Fruit fly (Drosophila melanogaster) whole organism, embryonic: ENCODE results near the gene CG34253.

Source experiments
- CG10321 ChIP-seq: fragments of 200-800 bp; sonication (Bioruptor generic); IDR thresholded peaks from 2 replicates; pipeline ENCODE4 v1.3.6; 2022; ENCODE audit warnings: missing biosample characterization, missing genetic modification characterization
- CG12236 ChIP-seq: fragments of 200-800 bp; sonication (Bioruptor generic); optimal IDR thresholded peaks from 2 replicates; lab custom pipeline; 2016; ENCODE audit warnings: missing biosample characterization, missing genetic modification characterization
- CG13296 ChIP-seq: fragments of 200-800 bp; sonication (Bioruptor generic); optimal IDR thresholded peaks from 3 replicates; lab custom pipeline; 2018; ENCODE audit warnings: missing biosample characterization, mild to moderate bottlenecking, missing genetic modification characterization
- CG14667 ChIP-seq: fragments of 200-800 bp; sonication (Bioruptor generic); IDR thresholded peaks from 2 replicates; pipeline ENCODE4 v1.3.6; 2022; ENCODE audit warnings: missing biosample characterization, missing genetic modification characterization
- CG15011 ChIP-seq: fragments of 200-800 bp; sonication (Bioruptor generic); optimal IDR thresholded peaks from 3 replicates; lab custom pipeline; 2018; ENCODE audit warnings: missing biosample characterization, mild to moderate bottlenecking, missing genetic modification characterization
- CG1602 ChIP-seq: fragments of 200-800 bp; sonication (Bioruptor generic); optimal IDR thresholded peaks from 3 replicates; lab custom pipeline; 2016; ENCODE audit warnings: missing biosample characterization, missing genetic modification characterization
- CG17186 ChIP-seq: fragments of 200-800 bp; sonication (Bioruptor generic); optimal IDR thresholded peaks from 3 replicates; lab custom pipeline; 2017; ENCODE audit warnings: missing biosample characterization, missing genetic modification reagents, missing genetic modification characterization
- CG2889 ChIP-seq: fragments of 200-800 bp; sonication (Bioruptor generic); IDR thresholded peaks from 3 replicates; pipeline ENCODE4 v1.3.6; 2022; ENCODE audit warnings: missing biosample characterization, missing genetic modification characterization
- CG4360 ChIP-seq: fragments of 200-800 bp; sonication (Bioruptor generic); IDR thresholded peaks from 2 replicates; pipeline ENCODE4 v1.3.6; 2022; ENCODE audit warnings: missing biosample characterization, missing genetic modification characterization
- CG4854 ChIP-seq: fragments of 200-800 bp; sonication (Bioruptor generic); optimal IDR thresholded peaks from 2 replicates; lab custom pipeline; 2016; ENCODE audit warnings: missing biosample characterization, missing genetic modification characterization, inconsistent platforms
- CG5180 ChIP-seq: fragments of 200-800 bp; sonication (Bioruptor generic); optimal IDR thresholded peaks from 3 replicates; lab custom pipeline; 2017; ENCODE audit warnings: missing biosample characterization, missing genetic modification characterization, mild to moderate bottlenecking, moderate library complexity, missing genetic modification reagents
- CG6791 ChIP-seq: fragments of 200-800 bp; sonication (Bioruptor generic); IDR thresholded peaks from 3 replicates; pipeline ENCODE4 v1.3.6; 2022; ENCODE audit warnings: missing biosample characterization, missing genetic modification characterization; ENCODE audit not compliant: partially characterized antibody
- CG6854 ChIP-seq: fragments of 200-800 bp; sonication (Bioruptor generic); optimal IDR thresholded peaks from 3 replicates; lab custom pipeline; 2017; ENCODE audit warnings: missing biosample characterization, mild to moderate bottlenecking, missing genetic modification characterization
- CG8281 ChIP-seq: fragments of 200-800 bp; sonication (Bioruptor generic); optimal IDR thresholded peaks from 2 replicates; lab custom pipeline; 2018; ENCODE audit warnings: missing biosample characterization, mild to moderate bottlenecking, missing genetic modification characterization, moderate library complexity
- Fer1 ChIP-seq: fragments of 200-800 bp; sonication (Bioruptor generic); optimal IDR thresholded peaks from 2 replicates; lab custom pipeline; 2017; ENCODE audit warnings: missing biosample characterization, mild to moderate bottlenecking, missing genetic modification characterization
- Hmx ChIP-seq: fragments of 200-800 bp; sonication (Bioruptor generic); optimal IDR thresholded peaks from 2 replicates; lab custom pipeline; 2016; ENCODE audit warnings: missing biosample characterization, missing genetic modification characterization
- Lhr ChIP-seq: fragments of 200-800 bp; sonication (Bioruptor generic); optimal IDR thresholded peaks from 3 replicates; lab custom pipeline; 2017; ENCODE audit warnings: mild to moderate bottlenecking, missing biosample characterization, missing genetic modification reagents, missing genetic modification characterization
- Mes4 ChIP-seq: fragments of 200-800 bp; sonication (Bioruptor generic); optimal IDR thresholded peaks from 2 replicates; lab custom pipeline; 2016; ENCODE audit warnings: missing biosample characterization, missing genetic modification characterization
- NC2α ChIP-seq: fragments of 200-800 bp; sonication (Bioruptor generic); optimal IDR thresholded peaks from 2 replicates; lab custom pipeline; 2016; ENCODE audit warnings: missing biosample characterization, missing genetic modification characterization
- Six4 ChIP-seq: fragments of 200-800 bp; sonication (Bioruptor generic); optimal IDR thresholded peaks from 2 replicates; lab custom pipeline; 2016; ENCODE audit warnings: missing biosample characterization, missing genetic modification characterization
- Sry-β ChIP-seq: fragments of 200-800 bp; sonication (Bioruptor generic); optimal IDR thresholded peaks from 2 replicates; lab custom pipeline; 2018; ENCODE audit warnings: missing biosample characterization, mild to moderate bottlenecking, missing genetic modification characterization, moderate library complexity
- ab ChIP-seq: fragments of 200-800 bp; sonication (Bioruptor generic); optimal IDR thresholded peaks from 2 replicates; lab custom pipeline; 2016; ENCODE audit warnings: missing biosample characterization, missing genetic modification characterization
- abd-A ChIP-seq: fragments of 200-800 bp; sonication (Bioruptor generic); optimal IDR thresholded peaks from 3 replicates; lab custom pipeline; 2019; ENCODE audit warnings: missing biosample characterization, mild to moderate bottlenecking, missing genetic modification characterization, moderate library complexity
- bsh ChIP-seq, 2 experiments: fragments of 200-800 bp; sonication (Bioruptor generic); optimal IDR thresholded peaks; 2 replicates each; lab custom pipeline; 2017 to 2018; ENCODE audit warnings: mild to moderate bottlenecking in 2 of 2, missing biosample characterization in 2 of 2, missing genetic modification characterization in 2 of 2, moderate library complexity in 1 of 2
- cas ChIP-seq: fragments of 200-800 bp; sonication (Bioruptor generic); IDR thresholded peaks from 2 replicates; pipeline ENCODE4 v1.3.6; 2022; ENCODE audit warnings: missing biosample characterization, missing genetic modification characterization
- chm ChIP-seq: fragments of 200-800 bp; sonication (Bioruptor generic); IDR thresholded peaks from 2 replicates; pipeline ENCODE4 v1.3.6; 2022; ENCODE audit warnings: missing biosample characterization, missing genetic modification characterization
- chn ChIP-seq: fragments of 200-800 bp; sonication (Bioruptor generic); optimal IDR thresholded peaks from 2 replicates; lab custom pipeline; 2016; ENCODE audit warnings: missing biosample characterization, missing genetic modification characterization
- corto ChIP-seq: fragments of 200-800 bp; sonication (Bioruptor generic); optimal IDR thresholded peaks from 2 replicates; lab custom pipeline; 2016; ENCODE audit warnings: missing biosample characterization, mild to moderate bottlenecking, missing genetic modification characterization, moderate library complexity
- dmrt11E ChIP-seq: fragments of 200-800 bp; sonication (Bioruptor generic); optimal IDR thresholded peaks from 3 replicates; lab custom pipeline; 2018; ENCODE audit warnings: missing biosample characterization, mild to moderate bottlenecking, missing genetic modification characterization, moderate library complexity
- eve ChIP-seq, 2 experiments: fragments of >200 bp; optimal IDR thresholded peaks; 2 replicates each; lab custom pipeline; 2017; ENCODE audit warnings: missing biosample characterization in 2 of 2, missing genetic modification characterization in 2 of 2
- exex ChIP-seq: fragments of 200-800 bp; sonication (Bioruptor generic); optimal IDR thresholded peaks from 4 replicates; lab custom pipeline; 2018; ENCODE audit warnings: missing biosample characterization, mild to moderate bottlenecking, missing genetic modification characterization, moderate library complexity
- grn ChIP-seq: fragments of 200-800 bp; sonication (Bioruptor generic); optimal IDR thresholded peaks from 3 replicates; lab custom pipeline; 2017; ENCODE audit warnings: missing biosample characterization, missing genetic modification characterization
- her ChIP-seq: fragments of 200-800 bp; sonication (Bioruptor generic); optimal IDR thresholded peaks from 2 replicates; lab custom pipeline; 2016; ENCODE audit warnings: missing biosample characterization, missing genetic modification characterization
- lbe ChIP-seq: fragments of 200-800 bp; sonication (Bioruptor generic); optimal IDR thresholded peaks from 2 replicates; lab custom pipeline; 2016; ENCODE audit warnings: missing biosample characterization, mild to moderate bottlenecking, missing genetic modification characterization
- nom ChIP-seq: fragments of 200-800 bp; sonication (Bioruptor generic); optimal IDR thresholded peaks from 2 replicates; lab custom pipeline; 2017; ENCODE audit warnings: missing biosample characterization, missing genetic modification characterization, mild to moderate bottlenecking, moderate library complexity, missing genetic modification reagents
- oc ChIP-seq: fragments of 200-800 bp; sonication (Bioruptor generic); optimal IDR thresholded peaks from 2 replicates; lab custom pipeline; 2018; ENCODE audit warnings: missing biosample characterization, mild to moderate bottlenecking, missing genetic modification characterization, moderate library complexity
- org-1 ChIP-seq: fragments of 200-800 bp; sonication (Bioruptor generic); optimal IDR thresholded peaks from 2 replicates; lab custom pipeline; 2017; ENCODE audit warnings: missing biosample characterization, missing genetic modification characterization
- p53 ChIP-seq: fragments of 200-800 bp; sonication (Bioruptor generic); optimal IDR thresholded peaks from 2 replicates; lab custom pipeline; 2016; ENCODE audit warnings: missing biosample characterization, missing genetic modification characterization
- peb ChIP-seq: fragments of 200-800 bp; sonication (Bioruptor generic); IDR thresholded peaks from 2 replicates; pipeline ENCODE4 v1.3.6; 2022; ENCODE audit warnings: missing biosample characterization, missing genetic modification characterization
- psq ChIP-seq: fragments of 200-800 bp; sonication (Bioruptor generic); optimal IDR thresholded peaks from 2 replicates; lab custom pipeline; 2017; ENCODE audit warnings: missing biosample characterization, missing genetic modification characterization
- rib ChIP-seq: fragments of 200-800 bp; sonication (Bioruptor generic); IDR thresholded peaks from 2 replicates; pipeline ENCODE4 v1.3.6; 2022; ENCODE audit warnings: missing biosample characterization, missing genetic modification characterization
- sens ChIP-seq: fragments of 200-800 bp; sonication (Bioruptor generic); peaks from one replicate; lab custom pipeline; 2016; ENCODE audit warnings: missing biosample characterization, missing genetic modification characterization
- tll ChIP-seq, 2 experiments: fragments of 200-800 bp in 1 of 2; fragments of >200 bp in 1 of 2; sonication (Bioruptor generic) in 1 of 2; optimal IDR thresholded peaks; 2 replicates each; lab custom pipeline; 2017 to 2019; ENCODE audit warnings: missing biosample characterization in 2 of 2, missing genetic modification characterization in 2 of 2, mild to moderate bottlenecking in 1 of 2, moderate library complexity in 1 of 2
- tup ChIP-seq: fragments of 200-800 bp; sonication (Bioruptor generic); optimal IDR thresholded peaks from 2 replicates; lab custom pipeline; 2016; ENCODE audit warnings: missing biosample characterization, mild to moderate bottlenecking, missing genetic modification characterization, moderate library complexity
- unc-4 ChIP-seq: fragments of 200-800 bp; sonication (Bioruptor generic); IDR thresholded peaks from 2 replicates; pipeline ENCODE4 v1.3.6; 2022; ENCODE audit warnings: missing biosample characterization, missing genetic modification characterization; ENCODE audit not compliant: partially characterized antibody

Gene CG34253

dm6 chr3L:18040017-18040416 lies 47.1 kb downstream of the CG34253 start, which contains the start of gene CG32192:
TSS of gene CG32192 (plus strand) at chr3L:18040317.
- TF ChIP-seq her (GFP tag; lab: Kevin White, UChicago) (no peak), sens (GFP tag; lab: Kevin White, UChicago) (peak; percentile 15), dmrt11E (no peak)

- TF ChIP-seq unc-4: no peak
- peak; percentile 24 for TF ChIP-seq corto (GFP tag; lab: Kevin White, UChicago)
- peak; percentile 71 for TF ChIP-seq nom (GFP tag; lab: Kevin White, UChicago)
- TF ChIP-seq CG10321: no peak
- TF ChIP-seq, all 482 proteins: peak for 2
Measured at dm6 chr3L:18038122-18038762, 48.9 kb downstream of the CG34253 start.

dm6 chr3L:18037459-18038092 lies 49.5 kb downstream of the CG34253 start:
- TF ChIP-seq CG6854 (GFP tag; lab: Kevin White, UChicago): no peak
- TF ChIP-seq corto (GFP tag; lab: Kevin White, UChicago): peak; percentile 28
- no peak for TF ChIP-seq CG2889 (GFP tag; lab: Robert Waterston, UW)
- TF ChIP-seq NC2α: no peak
- TF ChIP-seq bsh (GFP tag; optimal IDR thresholded peaks at IDR 0.05; lab: Kevin White, UChicago): peak in 1 of 2 experiments; percentile 68
- TF ChIP-seq CG4360 (GFP tag; lab: Robert Waterston, UW): 0 out of 2 replicates have a peak, but pooled peaks have one; percentile 10
- no peak for TF ChIP-seq org-1
- TF ChIP-seq eve (GFP tag; optimal IDR thresholded peaks at IDR 0.05; lab: Kevin White, UChicago): no peak
- no peak for TF ChIP-seq CG12236 (GFP tag; lab: Kevin White, UChicago)
- no peak for TF ChIP-seq CG17186
- TF ChIP-seq exex: no peak
- no peak for TF ChIP-seq Hmx
- no peak for TF ChIP-seq CG15011
- no peak for TF ChIP-seq CG13296
- TF ChIP-seq Lhr: no peak
- no peak for TF ChIP-seq Sry-β
- TF ChIP-seq CG8281 (tag; lab: Kevin White, UChicago): no peak
- TF ChIP-seq cas (GFP tag; lab: Robert Waterston, UW): no peak
- no peak for TF ChIP-seq CG1602 (GFP tag; lab: Kevin White, UChicago)
- no peak for TF ChIP-seq dmrt11E
- TF ChIP-seq p53 (GFP tag; lab: Kevin White, UChicago): no peak
- no peak for TF ChIP-seq Six4 (GFP tag; lab: Kevin White, UChicago)
- TF ChIP-seq chn (GFP tag; lab: Kevin White, UChicago): no peak
- no peak for TF ChIP-seq Fer1 (GFP tag; lab: Kevin White, UChicago)
- TF ChIP-seq peb: no peak
- TF ChIP-seq nom (GFP tag; lab: Kevin White, UChicago): peak; percentile 16
- no peak for TF ChIP-seq CG4854 (GFP tag; lab: Kevin White, UChicago)
- TF ChIP-seq CG5180 (GFP tag; lab: Kevin White, UChicago): no peak
- TF ChIP-seq abd-A (tag; lab: Kevin White, UChicago): no peak
- TF ChIP-seq CG6791 (GFP tag; lab: Robert Waterston, UW): no peak
- TF ChIP-seq ab (GFP tag; lab: Kevin White, UChicago): no peak
- TF ChIP-seq grn (GFP tag; lab: Kevin White, UChicago): no peak
- no peak for TF ChIP-seq psq (GFP tag; lab: Kevin White, UChicago)
- peak; percentile 15 for TF ChIP-seq lbe (GFP tag; lab: Kevin White, UChicago)
- TF ChIP-seq CG14667: no peak
- no peak for TF ChIP-seq Mes4 (GFP tag; lab: Kevin White, UChicago)
- TF ChIP-seq tll (GFP tag; optimal IDR thresholded peaks at IDR 0.05; lab: Kevin White, UChicago): no peak
- no peak for TF ChIP-seq rib (GFP tag; lab: Robert Waterston, UW)
- TF ChIP-seq tup (GFP tag; lab: Kevin White, UChicago): no peak
- TF ChIP-seq oc (tag; lab: Kevin White, UChicago): no peak
- no peak for TF ChIP-seq chm (GFP tag; lab: Robert Waterston, UW)
